Worm (Caenorhabditis elegans): ENCODE measurements around the gene pbo-6.

DNA sequence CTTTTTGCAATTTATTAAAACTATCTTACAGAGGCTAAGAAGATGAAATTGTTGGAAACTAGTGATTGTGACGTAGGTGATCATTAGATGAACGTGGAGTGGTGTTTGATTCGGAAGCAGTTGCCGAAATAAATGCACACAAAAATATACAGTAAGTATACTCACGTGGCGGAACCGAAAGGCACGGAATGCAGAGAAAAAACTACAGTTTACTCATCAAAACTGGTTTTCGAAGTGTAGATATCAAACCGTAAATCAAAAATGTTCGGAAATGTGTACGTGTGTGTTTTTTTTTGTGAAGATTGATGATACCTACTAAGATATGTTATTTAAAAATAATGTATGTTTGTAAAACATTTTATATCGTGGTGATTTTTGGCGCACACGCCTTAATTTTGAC, 2.1 kb upstream of the pbo-6 start:
- TF ChIP-seq unc-39 (tag; optimal IDR thresholded peaks at IDR 0.05) (no peak), nhr-11 (tag; optimal IDR thresholded peaks at IDR 0.05) (no peak), ceh-82 (tag; optimal IDR thresholded peaks at IDR 0.05) (no peak), ama-1 (optimal IDR thresholded peaks at IDR 0.05) (no peak)

Measured in whole organism, L3 larva.